Fruit fly (Drosophila melanogaster) Kc167 (cell line): Measurements from ENCODE around the gene CG10063.

Experiments used
- Myc ChIP-seq: fragments of >200 bp; optimal IDR thresholded peaks from 2 replicates; lab custom pipeline; 2017; ENCODE audit warnings: missing external identifiers
- Sin3A ChIP-seq: fragments of >200 bp; optimal IDR thresholded peaks from 2 replicates; lab custom pipeline; 2018; ENCODE audit warnings: missing external identifiers
- h ChIP-seq: fragments of >200 bp; optimal IDR thresholded peaks from 3 replicates; lab custom pipeline; 2018; ENCODE audit warnings: missing external identifiers
- insv ChIP-seq: fragments of >200 bp; optimal IDR thresholded peaks from 3 replicates; lab custom pipeline; 2018; ENCODE audit warnings: missing external identifiers
- psq ChIP-seq: fragments of >200 bp; optimal IDR thresholded peaks from 2 replicates; lab custom pipeline; 2017; ENCODE audit warnings: missing external identifiers
- ttk ChIP-seq: sonication (Bioruptor generic); optimal IDR thresholded peaks from 2 replicates; lab custom pipeline; 2017; ENCODE audit warnings: missing external identifiers

CG10063 gene

DNA sequence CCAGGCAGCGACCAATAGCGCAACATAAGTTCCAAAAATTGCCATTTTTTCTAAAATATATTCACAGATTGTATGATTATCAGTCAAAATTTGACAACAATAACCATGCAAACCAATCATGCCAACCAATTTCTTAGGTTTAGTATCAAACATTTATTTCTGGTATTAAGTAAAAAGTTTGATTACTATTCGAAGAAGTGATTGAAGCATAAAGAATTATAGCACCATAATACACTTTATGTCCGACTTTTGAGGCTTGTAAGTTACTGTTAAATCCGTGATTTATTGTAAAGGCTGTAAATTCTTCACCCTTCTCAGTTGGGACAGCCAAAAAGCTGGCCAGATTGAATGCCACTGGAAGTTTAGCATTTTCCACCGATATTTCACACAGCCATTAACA is 40.4 kb downstream of the CG10063 start, which contains the start of gene CG45413:
CG45413 (minus strand) TSS at position 101 of the 400 bp plus-strand sequence.
- TF ChIP-seq ttk (lab: Kevin White, UChicago) = no peak
- TF ChIP-seq Sin3A (lab: Kevin White, UChicago) = no peak
- no peak for TF ChIP-seq Myc (lab: Kevin White, UChicago)
- no peak for TF ChIP-seq h
- no peak for TF ChIP-seq insv (lab: Kevin White, UChicago)
- TF ChIP-seq psq (lab: Kevin White, UChicago) = no peak

DNA sequence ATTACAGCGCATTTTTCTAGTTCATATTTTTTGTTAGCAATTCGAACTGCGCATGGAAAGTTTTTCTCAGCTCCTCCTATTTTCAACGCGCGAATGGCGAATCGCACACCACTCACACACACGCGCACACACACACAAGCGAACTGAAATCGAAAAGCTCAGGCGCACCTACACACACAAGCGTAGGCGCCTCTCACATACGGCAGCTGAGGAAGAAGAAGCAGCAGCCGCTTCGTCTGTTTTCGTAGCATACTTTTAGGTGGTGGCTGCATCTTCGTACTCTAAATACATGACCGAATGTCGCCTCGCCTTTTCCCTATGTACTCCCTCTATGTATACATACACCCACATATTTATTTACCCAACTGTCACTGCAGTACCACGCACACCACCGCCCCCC is 46.4 kb downstream of the CG10063 start:
- no peak for TF ChIP-seq insv (lab: Kevin White, UChicago)
- no peak for TF ChIP-seq ttk (lab: Kevin White, UChicago)
- TF ChIP-seq Myc (lab: Kevin White, UChicago) = no peak
- no peak for TF ChIP-seq h
- TF ChIP-seq psq (lab: Kevin White, UChicago) = no peak
- TF ChIP-seq Sin3A (lab: Kevin White, UChicago) = no peak
